In genomic region chr3L:2825377-2825776, dm6 we compare ENCODE assay signal across 4 fruit fly cellular contexts.
TF ChIP-seq lines count a peak whose summit lies in the region.

No protein-coding gene starts in this region.

- no peak for TF ChIP-seq CTCF in whole organism, embryonic (GFP tag; optimal IDR thresholded peaks at IDR 0.05; lab: Kevin White, UChicago)

TF ChIP-seq in whole organism, embryonic, 481 proteins besides CTCF, POLR2A, EP300 and RAD21 (continues in another document):
- TF ChIP-seq lov (optimal IDR thresholded peaks at IDR 0.05; lab: Kevin White, UChicago) = no peak
- no peak for TF ChIP-seq lov (GFP tag; IDR thresholded peaks at IDR 0.05; lab: Robert Waterston, UW)
- peak; percentile 61 for TF ChIP-seq CG11695 (GFP tag; IDR thresholded peaks at IDR 0.05; lab: Robert Waterston, UW)
- no peak for TF ChIP-seq crp (GFP tag; optimal IDR thresholded peaks at IDR 0.05; lab: Kevin White, UChicago)
- TF ChIP-seq CG4730 (GFP tag; IDR thresholded peaks at IDR 0.05; lab: Robert Waterston, UW) = no peak
- peak in 1 of 2 experiments; percentile 7 for TF ChIP-seq Pdp1 (GFP tag; optimal IDR thresholded peaks at IDR 0.05; lab: Kevin White, UChicago)
- TF ChIP-seq pum (GFP tag; optimal IDR thresholded peaks at IDR 0.05; lab: Kevin White, UChicago) = peak; percentile 9
- peak; percentile 57 for TF ChIP-seq CG17385 (GFP tag; optimal IDR thresholded peaks at IDR 0.05; lab: Kevin White, UChicago)
- TF ChIP-seq bcd (GFP tag; optimal IDR thresholded peaks at IDR 0.05; lab: Kevin White, UChicago) = peak; percentile 53
- no peak for TF ChIP-seq CG14860 (GFP tag; IDR thresholded peaks at IDR 0.05; lab: Robert Waterston, UW; ENCODE audit: partially characterized antibody)
- peak; percentile 7 for TF ChIP-seq D19B (GFP tag; optimal IDR thresholded peaks at IDR 0.05; lab: Kevin White, UChicago)
- peak; percentile 15 for TF ChIP-seq pnt (GFP tag; optimal IDR thresholded peaks at IDR 0.05; lab: Kevin White, UChicago)
- TF ChIP-seq Vsx1 (GFP tag; optimal IDR thresholded peaks at IDR 0.05; lab: Kevin White, UChicago) = no peak
- TF ChIP-seq wek (GFP tag; optimal IDR thresholded peaks at IDR 0.05; lab: Kevin White, UChicago) = no peak
- TF ChIP-seq CG11093 (GFP tag; IDR thresholded peaks at IDR 0.05; lab: Robert Waterston, UW) = no peak
- peak; percentile 10; the same call in 1 of the 2 replicates for TF ChIP-seq CG32532 (GFP tag; IDR thresholded peaks at IDR 0.05; lab: Robert Waterston, UW)
- peak; percentile 3 for TF ChIP-seq Chrac-16 (GFP tag; optimal IDR thresholded peaks at IDR 0.05; lab: Kevin White, UChicago)
- TF ChIP-seq Poxn (GFP tag; IDR thresholded peaks at IDR 0.05; lab: Robert Waterston, UW) = no peak
- TF ChIP-seq CG6854 (GFP tag; optimal IDR thresholded peaks at IDR 0.05; lab: Kevin White, UChicago) = peak; percentile 24
- TF ChIP-seq prd (optimal IDR thresholded peaks at IDR 0.05; lab: Kevin White, UChicago) = no peak
- TF ChIP-seq prd (GFP tag; IDR thresholded peaks at IDR 0.05; lab: Robert Waterston, UW) = 0 out of 3 replicates have a peak, but pooled peaks have one; percentile 44
- TF ChIP-seq lbe (GFP tag; optimal IDR thresholded peaks at IDR 0.05; lab: Kevin White, UChicago) = no peak

TF ChIP-seq in whole organism, prepupa, 60 proteins besides CTCF, POLR2A, EP300 and RAD21:
- TF ChIP-seq cyc (GFP tag; optimal IDR thresholded peaks at IDR 0.05; lab: Kevin White, UChicago) (no peak), CG6163 (GFP tag; IDR thresholded peaks at IDR 0.05; lab: Robert Waterston, UW) (0 out of 3 replicates have a peak, but pooled peaks have one; percentile 5), CG3032 (tag; optimal IDR thresholded peaks at IDR 0.05; lab: Kevin White, UChicago) (peak; percentile 26), Eip75B (GFP tag; optimal IDR thresholded peaks at IDR 0.05; lab: Kevin White, UChicago) (peak; percentile 6), CG32006 (GFP tag; optimal IDR thresholded peaks at IDR 0.05; lab: Kevin White, UChicago) (peak; percentile 37), Hr4 (GFP tag; optimal IDR thresholded peaks at IDR 0.05; lab: Kevin White, UChicago) (no peak), CG15336 (GFP tag; IDR thresholded peaks at IDR 0.05; lab: Robert Waterston, UW) (peak; percentile 30; the same call in 1 of the 2 replicates), acj6 (GFP tag; optimal IDR thresholded peaks at IDR 0.05; lab: Kevin White, UChicago) (peak; percentile 21), CG8319 (GFP tag; optimal IDR thresholded peaks at IDR 0.05; lab: Kevin White, UChicago) (no peak), CG4318 (GFP tag; optimal IDR thresholded peaks at IDR 0.05; lab: Kevin White, UChicago) (no peak), eg (GFP tag; IDR thresholded peaks at IDR 0.05; lab: Robert Waterston, UW) (0 out of 3 replicates have a peak, but pooled peaks have one; percentile 31), svp (GFP tag; lab: Kevin White, UChicago) (peak; percentile 52), Eip78C (GFP tag; lab: Kevin White, UChicago) (peak; percentile 56), achi (GFP tag; optimal IDR thresholded peaks at IDR 0.05; lab: Kevin White, UChicago) (peak; percentile 9), CG10669 (GFP tag; optimal IDR thresholded peaks at IDR 0.05; lab: Kevin White, UChicago) (peak; percentile 6), CG11902 (GFP tag; optimal IDR thresholded peaks at IDR 0.05; lab: Kevin White, UChicago) (no peak), CG7368 (GFP tag; optimal IDR thresholded peaks at IDR 0.05; lab: Kevin White, UChicago) (peak; percentile 11), OdsH (GFP tag; optimal IDR thresholded peaks at IDR 0.05; lab: Kevin White, UChicago) (peak; percentile 23), Eip93F (GFP tag; optimal IDR thresholded peaks at IDR 0.05; lab: Kevin White, UChicago) (no peak), Ets96B (tag; optimal IDR thresholded peaks at IDR 0.05; lab: Kevin White, UChicago) (peak; percentile 33), CG3919 (GFP tag; optimal IDR thresholded peaks at IDR 0.05; lab: Kevin White, UChicago) (peak; percentile 15), dac (GFP tag; optimal IDR thresholded peaks at IDR 0.05; lab: Kevin White, UChicago) (no peak), Hr39 (GFP tag; optimal IDR thresholded peaks at IDR 0.05; lab: Kevin White, UChicago) (peak; percentile 6)

TF ChIP-seq in whole organism, pupa, 21 proteins besides CTCF, POLR2A, EP300 and RAD21:
- TF ChIP-seq Snoo (tag; optimal IDR thresholded peaks at IDR 0.05; lab: Kevin White, UChicago) (no peak), CG8159 (tag; optimal IDR thresholded peaks at IDR 0.05; lab: Kevin White, UChicago) (peak; percentile 44), CG10348 (GFP tag; IDR thresholded peaks at IDR 0.05; lab: Robert Waterston, UW) (no peak), Pif1A (GFP tag; optimal IDR thresholded peaks at IDR 0.05; lab: Kevin White, UChicago) (no peak), CG15710 (tag; optimal IDR thresholded peaks at IDR 0.05; lab: Kevin White, UChicago) (peak; percentile 32), EcR (GFP tag; optimal IDR thresholded peaks at IDR 0.05; lab: Kevin White, UChicago) (no peak), Ets98B (GFP tag; IDR thresholded peaks at IDR 0.05; lab: Robert Waterston, UW) (no peak), CG4496 (GFP tag; IDR thresholded peaks at IDR 0.05; lab: Robert Waterston, UW) (0 out of 3 replicates have a peak, but pooled peaks have one; percentile 36), CG32121 (GFP tag; IDR thresholded peaks at IDR 0.05; lab: Robert Waterston, UW) (no peak), CG13204 (GFP tag; optimal IDR thresholded peaks at IDR 0.05; lab: Kevin White, UChicago) (no peak), Pif1B (GFP tag; optimal IDR thresholded peaks at IDR 0.05; lab: Kevin White, UChicago) (no peak), CG17806 (tag; optimal IDR thresholded peaks at IDR 0.05; lab: Kevin White, UChicago) (peak; percentile 39), CG12605 (GFP tag; IDR thresholded peaks at IDR 0.05; lab: Robert Waterston, UW) (no peak), CG9948 (tag; optimal IDR thresholded peaks at IDR 0.05; lab: Kevin White, UChicago) (peak; percentile 33), gl (tag; optimal IDR thresholded peaks at IDR 0.05; lab: Kevin White, UChicago) (no peak), CG14655 (GFP tag; optimal IDR thresholded peaks at IDR 0.05; lab: Kevin White, UChicago) (peak; percentile 30), CG34367 (tag; optimal IDR thresholded peaks at IDR 0.05; lab: Kevin White, UChicago) (no peak), rn (GFP tag; IDR thresholded peaks at IDR 0.05; lab: Robert Waterston, UW) (no peak), D1 (tag; optimal IDR thresholded peaks at IDR 0.05; lab: Kevin White, UChicago) (no peak), fd96Ca (GFP tag; IDR thresholded peaks at IDR 0.05; lab: Robert Waterston, UW) (no peak), CG8301 (tag; optimal IDR thresholded peaks at IDR 0.05; lab: Kevin White, UChicago) (peak; percentile 10)

TF ChIP-seq in whole organism, wandering third instar larva, 38 proteins besides CTCF, POLR2A, EP300 and RAD21 (continues in another document):
- TF ChIP-seq dsf (GFP tag; optimal IDR thresholded peaks at IDR 0.05; lab: Kevin White, UChicago; ENCODE audit: borderline replicate concordance) = no peak
- TF ChIP-seq sage (GFP tag; optimal IDR thresholded peaks at IDR 0.05; lab: Kevin White, UChicago) = no peak
- TF ChIP-seq HLH106 (tag; optimal IDR thresholded peaks at IDR 0.05; lab: Kevin White, UChicago) = peak; percentile 37
- no peak for TF ChIP-seq Dfd (GFP tag; optimal IDR thresholded peaks at IDR 0.05; lab: Kevin White, UChicago)
- no peak for TF ChIP-seq Rel (GFP tag; optimal IDR thresholded peaks at IDR 0.05; lab: Kevin White, UChicago)
- no peak for TF ChIP-seq Rel (tag; optimal IDR thresholded peaks at IDR 0.05; lab: Kevin White, UChicago)
- no peak for TF ChIP-seq GATAd (GFP tag; optimal IDR thresholded peaks at IDR 0.05; lab: Kevin White, UChicago)
- TF ChIP-seq jim (GFP tag; optimal IDR thresholded peaks at IDR 0.05; lab: Kevin White, UChicago) = no peak
- TF ChIP-seq psq (GFP tag; optimal IDR thresholded peaks at IDR 0.05; lab: Kevin White, UChicago) = no peak
- TF ChIP-seq CrebA (GFP tag; optimal IDR thresholded peaks at IDR 0.05; lab: Kevin White, UChicago; ENCODE audit: borderline replicate concordance) = no peak
- no peak for TF ChIP-seq woc (GFP tag; optimal IDR thresholded peaks at IDR 0.05; lab: Kevin White, UChicago)
- no peak for TF ChIP-seq N (GFP tag; optimal IDR thresholded peaks at IDR 0.05; lab: Kevin White, UChicago)
- no peak for TF ChIP-seq Jra (GFP tag; optimal IDR thresholded peaks at IDR 0.05; lab: Kevin White, UChicago)
- peak; percentile 35 for TF ChIP-seq fru (GFP tag; optimal IDR thresholded peaks at IDR 0.05; lab: Kevin White, UChicago)
- TF ChIP-seq Vsx2 (GFP tag; optimal IDR thresholded peaks at IDR 0.05; lab: Kevin White, UChicago; ENCODE audit: partially characterized antibody) = no peak
- TF ChIP-seq rgr (GFP tag; optimal IDR thresholded peaks at IDR 0.05; lab: Kevin White, UChicago) = peak; percentile 28
- no peak for TF ChIP-seq Hr83 (GFP tag; optimal IDR thresholded peaks at IDR 0.05; lab: Kevin White, UChicago; ENCODE audit: poor library complexity, severe bottlenecking)
- TF ChIP-seq brk (GFP tag; optimal IDR thresholded peaks at IDR 0.05; lab: Kevin White, UChicago) = no peak
- TF ChIP-seq Hnf4 (GFP tag; optimal IDR thresholded peaks at IDR 0.05; lab: Kevin White, UChicago) = no peak
- TF ChIP-seq dl (GFP tag; optimal IDR thresholded peaks at IDR 0.05; lab: Kevin White, UChicago; ENCODE audit: insufficient read depth in 1 of 2, partially characterized antibody in 2 of 2) = no peak
- TF ChIP-seq foxo (GFP tag; optimal IDR thresholded peaks at IDR 0.05; lab: Kevin White, UChicago) = peak in 1 of 2 experiments; percentile 33
- TF ChIP-seq lola (GFP tag; optimal IDR thresholded peaks at IDR 0.05; lab: Kevin White, UChicago) = no peak
- no peak for TF ChIP-seq Mio (GFP tag; optimal IDR thresholded peaks at IDR 0.05; lab: Kevin White, UChicago)
- no peak for TF ChIP-seq Abd-B (GFP tag; optimal IDR thresholded peaks at IDR 0.05; lab: Kevin White, UChicago)
- TF ChIP-seq CG32264 (GFP tag; optimal IDR thresholded peaks at IDR 0.05; lab: Kevin White, UChicago) = no peak
- no peak for TF ChIP-seq pan (optimal IDR thresholded peaks at IDR 0.05; lab: Kevin White, UChicago)
- TF ChIP-seq br (GFP tag; optimal IDR thresholded peaks at IDR 0.05; lab: Kevin White, UChicago) = no peak
- TF ChIP-seq sv (GFP tag; optimal IDR thresholded peaks at IDR 0.05; lab: Kevin White, UChicago) = no peak
- TF ChIP-seq Hr78 (GFP tag; optimal IDR thresholded peaks at IDR 0.05; lab: Kevin White, UChicago) = no peak
- TF ChIP-seq OdsH (GFP tag; optimal IDR thresholded peaks at IDR 0.05; lab: Kevin White, UChicago) = no peak
- no peak for TF ChIP-seq dmrt93B (GFP tag; optimal IDR thresholded peaks at IDR 0.05; lab: Kevin White, UChicago)
- TF ChIP-seq ey (GFP tag; optimal IDR thresholded peaks at IDR 0.05; lab: Kevin White, UChicago) = no peak
- no peak for TF ChIP-seq Myc (optimal IDR thresholded peaks at IDR 0.05; lab: Kevin White, UChicago)
- no peak for TF ChIP-seq CG9705 (GFP tag; optimal IDR thresholded peaks at IDR 0.05; lab: Kevin White, UChicago)
- TF ChIP-seq tai (GFP tag; optimal IDR thresholded peaks at IDR 0.05; lab: Kevin White, UChicago) = no peak
- TF ChIP-seq h (GFP tag; optimal IDR thresholded peaks at IDR 0.05; lab: Kevin White, UChicago) = peak; percentile 35

Comparison
In these comparisons a context has a peak if more than half of its experiments do, and no peak if none do; other contexts are left out.
1. Of the 7 proteins assayed by ChIP-seq in both whole organism, embryonic and whole organism, prepupa: peak only in whole organism, embryonic: Blimp-1, CG6854, Gug and Sox102F; only in whole organism, prepupa: Hr39; in both: none; in neither: 2.